Worm (Caenorhabditis elegans) whole organism, young adult: ENCODE results near the gene pqn-87.

Experiments
- B0035.1 ChIP-seq: sonication (generic microtip); optimal IDR thresholded peaks from 2 replicates; lab custom pipeline; 2016; ENCODE audit warnings: missing genetic modification characterization, mild to moderate bottlenecking, missing compliant biosample characterization, missing genotype, missing genetic modification reagents
- B0336.3 ChIP-seq: fragments of 200-800 bp; sonication (Bioruptor generic); IDR thresholded peaks from 2 replicates; pipeline ENCODE4 v1.3.6; 2022; ENCODE audit warnings: missing genetic modification characterization, missing compliant biosample characterization
- C06A6.2 ChIP-seq: fragments of 200-800 bp; sonication (Bioruptor generic); conservative IDR thresholded peaks from 2 replicates; pipeline ENCODE4 v1.3.6; 2022; ENCODE audit warnings: missing genetic modification characterization, missing compliant biosample characterization
- C17E4.6 ChIP-seq: fragments of 200-800 bp; sonication (Bioruptor generic); IDR thresholded peaks from 2 replicates; pipeline ENCODE4 v1.3.6; 2022; ENCODE audit warnings: missing genetic modification reagents, missing genetic modification characterization, missing compliant biosample characterization
- D2030.7 ChIP-seq: fragments of 200-800 bp; sonication (Bioruptor generic); IDR thresholded peaks from 2 replicates; pipeline ENCODE4 v1.3.6; 2022; ENCODE audit warnings: missing genetic modification reagents, missing genetic modification characterization, missing compliant biosample characterization
- F23B12.7 ChIP-seq: sonication (generic microtip); optimal IDR thresholded peaks from 2 replicates; lab custom pipeline; 2017; ENCODE audit warnings: missing genetic modification characterization, mild to moderate bottlenecking, missing compliant biosample characterization, antibody characterized with exemption, moderate library complexity; ENCODE audit not compliant: insufficient read depth
- F33H1.4 ChIP-seq: fragments of 200-800 bp; sonication (Bioruptor generic); IDR thresholded peaks from 2 replicates; pipeline ENCODE4 v1.3.6; 2022; ENCODE audit warnings: missing genetic modification reagents, missing genetic modification characterization, missing compliant biosample characterization
- F37B4.10 ChIP-seq: fragments of 200-800 bp; sonication (Bioruptor generic); IDR thresholded peaks from 2 replicates; pipeline ENCODE4 v1.3.6; 2022; ENCODE audit warnings: missing genetic modification characterization, missing compliant biosample characterization
- F55B11.4 ChIP-seq: sonication (generic microtip); optimal IDR thresholded peaks from 2 replicates; lab custom pipeline; 2016; ENCODE audit warnings: missing compliant biosample characterization, missing genetic modification characterization, borderline replicate concordance; ENCODE audit not compliant: insufficient read depth
- F57A8.1 ChIP-seq: fragments of 200-800 bp; sonication (Bioruptor generic); optimal IDR thresholded peaks from 2 replicates; lab custom pipeline; 2018; ENCODE audit warnings: mild to moderate bottlenecking, missing genetic modification characterization, moderate library complexity, missing compliant biosample characterization
- F57C9.4 ChIP-seq: sonication (generic microtip); optimal IDR thresholded peaks from 2 replicates; lab custom pipeline; 2017; ENCODE audit warnings: mild to moderate bottlenecking, missing genetic modification characterization, missing compliant biosample characterization
- K12H6.12 ChIP-seq: fragments of 200-800 bp; sonication (Bioruptor generic); optimal IDR thresholded peaks from 2 replicates; lab custom pipeline; 2018; ENCODE audit warnings: mild to moderate bottlenecking, missing genetic modification characterization, missing compliant biosample characterization
- T07F8.4 ChIP-seq: sonication (generic microtip); optimal IDR thresholded peaks from 2 replicates; lab custom pipeline; 2016; ENCODE audit warnings: mild to moderate bottlenecking, missing genetic modification characterization, moderate library complexity, missing compliant biosample characterization
- T26A5.8 ChIP-seq: sonication (generic microtip); optimal IDR thresholded peaks from 2 replicates; lab custom pipeline; 2016; ENCODE audit warnings: missing genetic modification characterization, missing compliant biosample characterization
- Y53G8AR.9 ChIP-seq: fragments of 200-800 bp; sonication (Bioruptor generic); conservative IDR thresholded peaks from 2 replicates; pipeline ENCODE4 v1.3.6; 2022; ENCODE audit warnings: missing genetic modification reagents, missing genetic modification characterization, missing compliant biosample characterization
- Y67H2A.10 ChIP-seq: fragments of 200-800 bp; sonication (Bioruptor generic); conservative IDR thresholded peaks from 2 replicates; pipeline ENCODE4 v1.3.6; 2022; ENCODE audit warnings: missing genetic modification reagents, missing genetic modification characterization, missing compliant biosample characterization
- Y95B8A.8 ChIP-seq: fragments of 200-800 bp; sonication (Bioruptor generic); IDR thresholded peaks from 2 replicates; pipeline ENCODE4 v1.3.6; 2022; ENCODE audit warnings: missing genetic modification reagents, missing genetic modification characterization, missing compliant biosample characterization
- bed-2 ChIP-seq: fragments of 200-800 bp; sonication (Bioruptor generic); IDR thresholded peaks from 2 replicates; pipeline ENCODE4 v1.3.6; 2022; ENCODE audit warnings: missing genetic modification reagents, missing genetic modification characterization, missing compliant biosample characterization
- ccch-3 ChIP-seq: fragments of 200-800 bp; sonication (Bioruptor generic); optimal IDR thresholded peaks from 2 replicates; lab custom pipeline; 2018; ENCODE audit warnings: mild to moderate bottlenecking, missing genetic modification characterization, missing compliant biosample characterization
- ceh-100 ChIP-seq: fragments of 200-800 bp; sonication (Bioruptor generic); IDR thresholded peaks from 2 replicates; pipeline ENCODE4 v1.3.6; 2022; ENCODE audit warnings: missing genetic modification reagents, missing genetic modification characterization, missing compliant biosample characterization
- ceh-91 ChIP-seq: fragments of 200-800 bp; sonication (Bioruptor generic); IDR thresholded peaks from 2 replicates; pipeline ENCODE4 v1.3.6; 2022; ENCODE audit warnings: missing genetic modification reagents, missing genetic modification characterization, missing compliant biosample characterization
- chd-7 ChIP-seq: sonication (generic microtip); optimal IDR thresholded peaks from 2 replicates; lab custom pipeline; 2016; ENCODE audit warnings: mild to moderate bottlenecking, missing genetic modification characterization, moderate library complexity, missing compliant biosample characterization
- die-1 ChIP-seq: sonication (generic microtip); optimal IDR thresholded peaks from 2 replicates; lab custom pipeline; 2016; ENCODE audit warnings: missing genotype, mild to moderate bottlenecking, missing genetic modification characterization, missing compliant biosample characterization
- ekl-4 ChIP-seq: fragments of 200-800 bp; sonication (Bioruptor generic); IDR thresholded peaks from 2 replicates; pipeline ENCODE4 v1.3.6; 2022; ENCODE audit warnings: missing genetic modification reagents, missing genetic modification characterization, missing compliant biosample characterization
- ets-4 ChIP-seq: fragments of 200-800 bp; sonication (Bioruptor generic); optimal IDR thresholded peaks from 2 replicates; lab custom pipeline; 2018; ENCODE audit warnings: mild to moderate bottlenecking, missing genetic modification characterization, missing compliant biosample characterization
- him-1 ChIP-seq: sonication (generic microtip); optimal IDR thresholded peaks from 2 replicates; lab custom pipeline; 2016; ENCODE audit warnings: missing genotype, missing genetic modification reagents, missing genetic modification characterization, missing compliant biosample characterization
- hmg-20 ChIP-seq: fragments of 200-800 bp; sonication (Bioruptor generic); IDR thresholded peaks from 2 replicates; pipeline ENCODE4 v1.3.6; 2022; ENCODE audit warnings: missing genetic modification reagents, missing genetic modification characterization, missing compliant biosample characterization
- lin-26 ChIP-seq: fragments of 200-800 bp; sonication (Bioruptor generic); IDR thresholded peaks from 2 replicates; pipeline ENCODE4 v1.3.6; 2022; ENCODE audit warnings: missing genetic modification reagents, missing genetic modification characterization, missing compliant biosample characterization
- lin-35 ChIP-seq, 3 experiments: fragments of 150-350 bp in 2 of 3; sonication (generic microtip) in 1 of 3; optimal IDR thresholded peaks; 2 replicates each; lab custom pipeline; 2014 to 2018; ENCODE audit warnings: missing biosample characterization in 3 of 3, missing genetic modification characterization in 3 of 3, missing genetic modification reagents in 3 of 3
- lin-40 ChIP-seq: sonication (generic microtip); optimal IDR thresholded peaks from 2 replicates; lab custom pipeline; 2016; ENCODE audit warnings: missing genetic modification characterization, mild to moderate bottlenecking, missing compliant biosample characterization, missing genotype, missing genetic modification reagents
- lir-1 ChIP-seq: fragments of 200-800 bp; sonication (Bioruptor generic); conservative IDR thresholded peaks from 2 replicates; pipeline ENCODE4 v1.3.6; 2022; ENCODE audit warnings: missing genetic modification reagents, missing genetic modification characterization, missing compliant biosample characterization
- lsy-27 ChIP-seq: sonication (generic microtip); optimal IDR thresholded peaks from 2 replicates; lab custom pipeline; 2017; ENCODE audit warnings: missing genetic modification characterization, mild to moderate bottlenecking, missing compliant biosample characterization, antibody characterized with exemption, missing genotype, borderline replicate concordance; ENCODE audit not compliant: insufficient read depth
- madf-3 ChIP-seq: fragments of 200-800 bp; sonication (Bioruptor generic); IDR thresholded peaks from 2 replicates; pipeline ENCODE4 v1.3.6; 2022; ENCODE audit warnings: missing genetic modification reagents, missing genetic modification characterization, missing compliant biosample characterization
- mcd-1 ChIP-seq: fragments of 200-800 bp; sonication (Bioruptor generic); IDR thresholded peaks from 2 replicates; pipeline ENCODE4 v1.3.6; 2022; ENCODE audit warnings: missing genetic modification reagents, missing genetic modification characterization, missing compliant biosample characterization
- nfya-2 ChIP-seq: fragments of 200-800 bp; sonication (Bioruptor generic); IDR thresholded peaks from 2 replicates; pipeline ENCODE4 v1.3.6; 2022; ENCODE audit warnings: missing genetic modification reagents, missing genetic modification characterization, missing compliant biosample characterization
- nfyb-1 ChIP-seq: fragments of 200-800 bp; sonication (Bioruptor generic); IDR thresholded peaks from 2 replicates; pipeline ENCODE4 v1.3.6; 2022; ENCODE audit warnings: missing genetic modification reagents, missing genetic modification characterization, missing compliant biosample characterization
- nhr-80 ChIP-seq: sonication (generic microtip); optimal IDR thresholded peaks from 2 replicates; lab custom pipeline; 2016; ENCODE audit warnings: missing genetic modification characterization, missing compliant biosample characterization
- nhr-90 ChIP-seq: sonication (generic microtip); optimal IDR thresholded peaks from 2 replicates; lab custom pipeline; 2016; ENCODE audit warnings: missing genotype, mild to moderate bottlenecking, missing genetic modification characterization, missing compliant biosample characterization
- pbrm-1 ChIP-seq: fragments of 200-800 bp; sonication (Bioruptor generic); IDR thresholded peaks from 2 replicates; pipeline ENCODE4 v1.3.6; 2022; ENCODE audit warnings: missing genetic modification reagents, missing genetic modification characterization, missing compliant biosample characterization
- rcor-1 ChIP-seq: fragments of 200-800 bp; sonication (Bioruptor generic); IDR thresholded peaks from 2 replicates; pipeline ENCODE4 v1.3.6; 2022; ENCODE audit warnings: missing genetic modification reagents, missing genetic modification characterization, missing compliant biosample characterization
- snpc-1.1 ChIP-seq: sonication (generic microtip); optimal IDR thresholded peaks from 2 replicates; lab custom pipeline; 2017; ENCODE audit warnings: missing genetic modification characterization, mild to moderate bottlenecking, missing compliant biosample characterization, antibody characterized with exemption, moderate library complexity, missing genotype, missing genetic modification reagents; ENCODE audit not compliant: insufficient read depth
- tbp1 ChIP-seq: fragments of 200-800 bp; sonication (Bioruptor generic); optimal IDR thresholded peaks from 2 replicates; lab custom pipeline; 2018; ENCODE audit warnings: mild to moderate bottlenecking, missing genetic modification characterization, missing compliant biosample characterization
- tlf-1 ChIP-seq: fragments of 200-800 bp; sonication (Bioruptor generic); optimal IDR thresholded peaks from 2 replicates; lab custom pipeline; 2018; ENCODE audit warnings: mild to moderate bottlenecking, missing genetic modification characterization, missing compliant biosample characterization
- unc-62 ChIP-seq: fragments of 150-350 bp; optimal IDR thresholded peaks from 2 replicates; lab custom pipeline; 2014; ENCODE audit warnings: missing biosample characterization, missing genetic modification reagents, missing genetic modification characterization
- xnd-1 ChIP-seq: sonication (generic microtip); optimal IDR thresholded peaks from 2 replicates; lab custom pipeline; 2016; ENCODE audit warnings: missing genotype, missing genetic modification reagents, missing genetic modification characterization, missing compliant biosample characterization
- zim-3 ChIP-seq: sonication (generic microtip); optimal IDR thresholded peaks from 2 replicates; lab custom pipeline; 2017; ENCODE audit warnings: mild to moderate bottlenecking, missing genetic modification characterization, moderate library complexity, missing compliant biosample characterization
- ztf-25 ChIP-seq: fragments of 200-800 bp; sonication (Bioruptor generic); IDR thresholded peaks from 2 replicates; pipeline ENCODE4 v1.3.6; 2022; ENCODE audit warnings: missing genetic modification reagents, missing genetic modification characterization, missing compliant biosample characterization
- ztf-26 ChIP-seq: sonication (generic microtip); optimal IDR thresholded peaks from 2 replicates; lab custom pipeline; 2017; ENCODE audit warnings: missing genetic modification characterization, missing compliant biosample characterization
- ztf-3 ChIP-seq: fragments of 200-800 bp; sonication (Bioruptor generic); optimal IDR thresholded peaks from 2 replicates; lab custom pipeline; 2018; ENCODE audit warnings: mild to moderate bottlenecking, missing genetic modification characterization, missing compliant biosample characterization

pqn-87 gene

DNA sequence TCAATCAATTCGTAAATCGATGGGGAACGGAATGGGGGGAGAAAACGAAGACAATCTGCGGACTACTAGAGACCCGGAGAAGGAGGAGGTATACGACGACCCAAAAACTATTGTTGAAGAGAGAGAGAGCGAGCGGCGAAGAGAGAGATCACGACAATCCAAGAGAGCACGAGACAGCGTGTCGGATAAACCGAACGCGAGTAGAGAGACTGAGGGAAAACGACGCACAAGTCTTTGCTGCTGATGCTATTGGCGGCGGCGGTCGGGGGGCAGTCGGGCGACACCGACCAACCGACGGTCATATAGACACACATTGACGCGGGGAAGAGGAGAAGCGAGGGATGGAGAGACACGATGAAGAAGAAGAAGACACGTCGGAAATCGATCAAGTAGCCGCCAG is 2.4 kb downstream of the pqn-87 start (continued):
- peak; percentile 40 for TF ChIP-seq nhr-80 (tag; lab: Kevin White, UChicago)
- TF ChIP-seq D2030.7 (GFP tag; lab: Robert Waterston, UW) = no peak
- TF ChIP-seq nfya-2 (GFP tag; lab: Robert Waterston, UW) = no peak
- no peak for TF ChIP-seq bed-2 (GFP tag; lab: Robert Waterston, UW)
- peak; percentile 68 for TF ChIP-seq mcd-1 (GFP tag; lab: Robert Waterston, UW)
- no peak for TF ChIP-seq ccch-3 (GFP tag; lab: Kevin White, UChicago)
- 0 out of 2 replicates have a peak, but pooled peaks have one; percentile 59 for TF ChIP-seq lin-26 (GFP tag; lab: Robert Waterston, UW)
- no peak for TF ChIP-seq Y95B8A.8 (GFP tag; lab: Robert Waterston, UW)
- peak; percentile 53 for TF ChIP-seq ztf-26 (tag; lab: Kevin White, UChicago)
- TF ChIP-seq tlf-1 (GFP tag; lab: Kevin White, UChicago) = no peak
- peak; percentile 54 for TF ChIP-seq chd-7
- TF ChIP-seq ets-4 = no peak
- TF ChIP-seq C06A6.2 = no peak
- TF ChIP-seq B0336.3 (GFP tag; lab: Robert Waterston, UW) = peak; percentile 31; the same call in 1 of the 2 replicates
- 0 out of 2 replicates have a peak, but pooled peaks have one; percentile 14 for TF ChIP-seq Y53G8AR.9
- TF ChIP-seq lir-1 = no peak
- TF ChIP-seq F37B4.10 (GFP tag; lab: Robert Waterston, UW) = no peak
- no peak for TF ChIP-seq B0035.1 (tag; lab: Kevin White, UChicago)
- no peak for TF ChIP-seq pbrm-1 (GFP tag; lab: Robert Waterston, UW)
- TF ChIP-seq ekl-4 = peak; percentile 79
- TF ChIP-seq lsy-27 (tag; lab: Kevin White, UChicago) = no peak
- TF ChIP-seq die-1 = peak; percentile 36
- no peak for TF ChIP-seq unc-62 (GFP tag; lab: Kevin White, UChicago)
- no peak for TF ChIP-seq C17E4.6 (GFP tag; lab: Robert Waterston, UW)
- TF ChIP-seq lin-35 (GFP tag; optimal IDR thresholded peaks at IDR 0.05; lab: Kevin White, UChicago) = peak in 1 of 3 experiments; percentile 68
- TF ChIP-seq xnd-1 (tag; lab: Kevin White, UChicago) = no peak
- TF ChIP-seq K12H6.12 (tag; lab: Kevin White, UChicago) = peak; percentile 65
- peak; percentile 34 for TF ChIP-seq tbp1 (GFP tag; lab: Kevin White, UChicago)
- TF ChIP-seq madf-3 (GFP tag; lab: Robert Waterston, UW) = no peak
- peak; percentile 30 for TF ChIP-seq nhr-90 (tag; lab: Kevin White, UChicago)
- peak; percentile 73 for TF ChIP-seq lin-40 (tag; lab: Kevin White, UChicago)
- peak; percentile 83 for TF ChIP-seq rcor-1 (GFP tag; lab: Robert Waterston, UW)
- no peak for TF ChIP-seq T26A5.8 (tag; lab: Kevin White, UChicago)
- no peak for TF ChIP-seq F57A8.1
- TF ChIP-seq F33H1.4 (GFP tag; lab: Robert Waterston, UW) = peak; percentile 10; the same call in 1 of the 2 replicates
- TF ChIP-seq nfyb-1 (GFP tag; lab: Robert Waterston, UW) = peak; percentile 79
- TF ChIP-seq ceh-100 (GFP tag; lab: Robert Waterston, UW) = no peak
- TF ChIP-seq T07F8.4 (tag; lab: Kevin White, UChicago) = no peak
- TF ChIP-seq Y67H2A.10 (GFP tag; lab: Robert Waterston, UW) = no peak
- peak; percentile 19; the same call in 1 of the 2 replicates for TF ChIP-seq hmg-20 (GFP tag; lab: Robert Waterston, UW)
- TF ChIP-seq him-1 = no peak
- no peak for TF ChIP-seq snpc-1.1 (tag; lab: Kevin White, UChicago)
- no peak for TF ChIP-seq F55B11.4 (tag; lab: Kevin White, UChicago)
- TF ChIP-seq ztf-25 (GFP tag; lab: Robert Waterston, UW) = no peak
- TF ChIP-seq zim-3 (tag; lab: Kevin White, UChicago) = no peak
- no peak for TF ChIP-seq ztf-3 (GFP tag; lab: Kevin White, UChicago)
- no peak for TF ChIP-seq F57C9.4 (tag; lab: Kevin White, UChicago)
- TF ChIP-seq ceh-91 (GFP tag; lab: Robert Waterston, UW) = no peak
- TF ChIP-seq F23B12.7 (tag; lab: Kevin White, UChicago) = no peak
